Fruit fly (Drosophila melanogaster) whole organism, embryonic: Measurements from ENCODE around the gene CG8369.
A peak's percentile ranks its signal among the peaks of the same experiment; 100 is the strongest.

Experiments used
- Adf1 ChIP-seq: fragments of 200-800 bp; sonication (Bioruptor generic); IDR thresholded peaks from 2 replicates; pipeline ENCODE4 v1.3.6; 2022; ENCODE audit warnings: missing biosample characterization, missing genetic modification characterization
- Blimp-1 ChIP-seq: fragments of 200-800 bp; sonication (Bioruptor generic); optimal IDR thresholded peaks from 3 replicates; lab custom pipeline; 2018; ENCODE audit warnings: missing biosample characterization, missing genetic modification characterization, mild to moderate bottlenecking, moderate library complexity, missing genetic modification reagents
- CG10431 ChIP-seq: fragments of 200-800 bp; sonication (Bioruptor generic); optimal IDR thresholded peaks from 3 replicates; lab custom pipeline; 2018; ENCODE audit warnings: missing biosample characterization, mild to moderate bottlenecking, missing genetic modification characterization
- CG10565 ChIP-seq: fragments of 200-800 bp; sonication (Bioruptor generic); optimal IDR thresholded peaks from 3 replicates; lab custom pipeline; 2016; ENCODE audit warnings: missing biosample characterization, mild to moderate bottlenecking, missing genetic modification characterization
- CG12219 ChIP-seq: fragments of 200-800 bp; sonication (Bioruptor generic); optimal IDR thresholded peaks from 3 replicates; lab custom pipeline; 2018; ENCODE audit warnings: missing biosample characterization, mild to moderate bottlenecking, missing genetic modification characterization
- CG1602 ChIP-seq: fragments of 200-800 bp; sonication (Bioruptor generic); optimal IDR thresholded peaks from 3 replicates; lab custom pipeline; 2016; ENCODE audit warnings: missing biosample characterization, missing genetic modification characterization
- CG30431 ChIP-seq: fragments of 200-800 bp; sonication (Bioruptor generic); optimal IDR thresholded peaks from 2 replicates; lab custom pipeline; 2017; ENCODE audit warnings: missing biosample characterization, missing genetic modification characterization
- CG32767 ChIP-seq: fragments of 200-800 bp; sonication (Bioruptor generic); IDR thresholded peaks from 2 replicates; pipeline ENCODE4 v1.3.6; 2022; ENCODE audit warnings: missing biosample characterization, missing genetic modification characterization
- CG32772 ChIP-seq: fragments of 200-800 bp; sonication (Bioruptor generic); IDR thresholded peaks from 2 replicates; pipeline ENCODE4 v1.3.6; 2022; ENCODE audit warnings: missing biosample characterization, missing genetic modification characterization
- CG6254 ChIP-seq: fragments of 200-800 bp; sonication (Bioruptor generic); optimal IDR thresholded peaks from 3 replicates; lab custom pipeline; 2017; ENCODE audit warnings: mild to moderate bottlenecking, missing biosample characterization, missing genetic modification reagents, missing genetic modification characterization
- CG6791 ChIP-seq: fragments of 200-800 bp; sonication (Bioruptor generic); IDR thresholded peaks from 3 replicates; pipeline ENCODE4 v1.3.6; 2022; ENCODE audit warnings: missing biosample characterization, missing genetic modification characterization; ENCODE audit not compliant: partially characterized antibody
- CG7786 ChIP-seq: fragments of 200-800 bp; sonication (Bioruptor generic); optimal IDR thresholded peaks from 2 replicates; lab custom pipeline; 2016; ENCODE audit warnings: missing biosample characterization, missing genetic modification characterization
- CG8089 ChIP-seq: fragments of 200-800 bp; sonication (Bioruptor generic); optimal IDR thresholded peaks from 3 replicates; lab custom pipeline; 2016; ENCODE audit warnings: missing biosample characterization, missing genetic modification characterization
- CG9797 ChIP-seq: fragments of 200-800 bp; sonication (Bioruptor generic); optimal IDR thresholded peaks from 3 replicates; lab custom pipeline; 2018; ENCODE audit warnings: missing biosample characterization, mild to moderate bottlenecking, missing genetic modification characterization
- CG9876 ChIP-seq: fragments of 200-800 bp; sonication (Bioruptor generic); optimal IDR thresholded peaks from 2 replicates; lab custom pipeline; 2016; ENCODE audit warnings: missing biosample characterization, missing genetic modification characterization
- CoRest ChIP-seq: fragments of 200-800 bp; sonication (Bioruptor generic); optimal IDR thresholded peaks from 3 replicates; lab custom pipeline; 2018; ENCODE audit warnings: missing biosample characterization, mild to moderate bottlenecking, missing genetic modification characterization, moderate library complexity
- Dip2 ChIP-seq: fragments of 200-800 bp; sonication (Bioruptor generic); IDR thresholded peaks from 2 replicates; pipeline ENCODE4 v1.3.6; 2022; ENCODE audit warnings: missing biosample characterization, missing genetic modification characterization
- Dref ChIP-seq: fragments of 200-800 bp; sonication (Bioruptor generic); IDR thresholded peaks from 2 replicates; pipeline ENCODE4 v1.3.6; 2022; ENCODE audit warnings: missing biosample characterization, missing genetic modification characterization
- Eip74EF ChIP-seq, 2 experiments: fragments of 200-800 bp in 1 of 2; fragments of >200 bp in 1 of 2; sonication (Bioruptor generic) in 1 of 2; optimal IDR thresholded peaks; 2 replicates each; lab custom pipeline; 2017 to 2019; ENCODE audit warnings: missing biosample characterization in 2 of 2, missing genetic modification characterization in 2 of 2, mild to moderate bottlenecking in 1 of 2, moderate library complexity in 1 of 2
- Elba2 ChIP-seq: fragments of 200-800 bp; sonication (Bioruptor generic); optimal IDR thresholded peaks from 3 replicates; lab custom pipeline; 2016; ENCODE audit warnings: missing biosample characterization, missing genetic modification characterization
- Hey ChIP-seq: fragments of 200-800 bp; sonication (Bioruptor generic); optimal IDR thresholded peaks from 3 replicates; lab custom pipeline; 2018; ENCODE audit warnings: missing biosample characterization, mild to moderate bottlenecking, missing genetic modification characterization
- Hr39 ChIP-seq: fragments of >200 bp; optimal IDR thresholded peaks from 2 replicates; lab custom pipeline; 2017
- Hr78 ChIP-seq, 2 experiments: fragments of 200-800 bp in 1 of 2; fragments of >200 bp in 1 of 2; sonication (Bioruptor generic) in 1 of 2; optimal IDR thresholded peaks; 2 replicates each; lab custom pipeline; 2017 to 2019; ENCODE audit warnings: missing biosample characterization in 2 of 2, missing genetic modification characterization in 2 of 2, mild to moderate bottlenecking in 1 of 2, moderate library complexity in 1 of 2
- Pdp1 ChIP-seq, 2 experiments: fragments of 200-800 bp; sonication (Bioruptor generic); optimal IDR thresholded peaks; 3 replicates each; lab custom pipeline; 2016; ENCODE audit warnings: missing biosample characterization in 2 of 2, missing genetic modification characterization in 2 of 2, mild to moderate bottlenecking in 1 of 2, moderate library complexity in 1 of 2
- Ptx1 ChIP-seq: fragments of 200-800 bp; sonication (Bioruptor generic); IDR thresholded peaks from 2 replicates; pipeline ENCODE4 v1.3.6; 2022; ENCODE audit warnings: missing biosample characterization, missing genetic modification characterization
- Ravus ChIP-seq: fragments of 200-800 bp; sonication (Bioruptor generic); IDR thresholded peaks from 2 replicates; pipeline ENCODE4 v1.3.6; 2022; ENCODE audit warnings: missing biosample characterization, missing genetic modification characterization
- Rx ChIP-seq: fragments of 200-800 bp; sonication (Bioruptor generic); IDR thresholded peaks from 2 replicates; pipeline ENCODE4 v1.3.6; 2022; ENCODE audit warnings: missing biosample characterization, missing genetic modification characterization
- Scr ChIP-seq: fragments of 200-800 bp; sonication (Bioruptor generic); IDR thresholded peaks from 2 replicates; pipeline ENCODE4 v1.3.6; 2022; ENCODE audit warnings: missing biosample characterization, missing genetic modification characterization; ENCODE audit not compliant: partially characterized antibody
- Ssrp ChIP-seq: fragments of 200-800 bp; sonication (Bioruptor generic); optimal IDR thresholded peaks from 2 replicates; lab custom pipeline; 2018; ENCODE audit warnings: missing biosample characterization, mild to moderate bottlenecking, missing genetic modification characterization, moderate library complexity
- ara ChIP-seq: fragments of 200-800 bp; sonication (Bioruptor generic); IDR thresholded peaks from 2 replicates; pipeline ENCODE4 v1.3.6; 2022; ENCODE audit warnings: missing biosample characterization, missing genetic modification characterization
- ato ChIP-seq: fragments of 200-800 bp; sonication (Bioruptor generic); IDR thresholded peaks from 2 replicates; pipeline ENCODE4 v1.3.6; 2022; ENCODE audit warnings: missing biosample characterization, missing genetic modification characterization; ENCODE audit not compliant: partially characterized antibody
- bab2 ChIP-seq: fragments of 200-800 bp; sonication (Bioruptor generic); optimal IDR thresholded peaks from 2 replicates; lab custom pipeline; 2016; ENCODE audit warnings: missing biosample characterization, missing genetic modification characterization
- bigmax ChIP-seq: fragments of 200-800 bp; sonication (Bioruptor generic); optimal IDR thresholded peaks from 2 replicates; lab custom pipeline; 2018; ENCODE audit warnings: missing biosample characterization, mild to moderate bottlenecking, missing genetic modification characterization
- cato ChIP-seq: fragments of 200-800 bp; sonication (Bioruptor generic); optimal IDR thresholded peaks from 2 replicates; lab custom pipeline; 2016; ENCODE audit warnings: missing biosample characterization, missing genetic modification characterization, borderline replicate concordance
- chinmo ChIP-seq: fragments of 200-800 bp; sonication (Bioruptor generic); IDR thresholded peaks from 4 replicates; pipeline ENCODE4 v1.3.6; 2022; ENCODE audit warnings: missing biosample characterization, missing genetic modification characterization; ENCODE audit not compliant: partially characterized antibody
- crc ChIP-seq: fragments of 200-800 bp; sonication (Bioruptor generic); optimal IDR thresholded peaks from 2 replicates; lab custom pipeline; 2016; ENCODE audit warnings: missing biosample characterization, missing genetic modification characterization
- crp ChIP-seq, 2 experiments: fragments of 200-800 bp; sonication (Bioruptor generic); optimal IDR thresholded peaks; 2 replicates in 1 of 2; 3 replicates in 1 of 2; lab custom pipeline; 2017; ENCODE audit warnings: missing biosample characterization in 2 of 2, missing genetic modification characterization in 2 of 2, mild to moderate bottlenecking in 1 of 2, moderate library complexity in 1 of 2
- dm ChIP-seq: fragments of 200-800 bp; sonication (Bioruptor generic); optimal IDR thresholded peaks from 3 replicates; lab custom pipeline; 2016; ENCODE audit warnings: missing biosample characterization, missing genetic modification characterization
- dpn ChIP-seq, 2 experiments: fragments of 200-800 bp; sonication (Bioruptor generic); optimal IDR thresholded peaks; 3 replicates each; lab custom pipeline; 2016; ENCODE audit warnings: missing biosample characterization in 2 of 2, missing genetic modification characterization in 2 of 2
- ind ChIP-seq: fragments of 200-800 bp; sonication (Bioruptor generic); optimal IDR thresholded peaks from 3 replicates; lab custom pipeline; 2016; ENCODE audit warnings: missing biosample characterization, missing genetic modification characterization
- ken ChIP-seq: fragments of 200-800 bp; sonication (Bioruptor generic); IDR thresholded peaks from 3 replicates; pipeline ENCODE4 v1.3.6; 2022; ENCODE audit warnings: missing biosample characterization, missing genetic modification characterization
- knrl ChIP-seq: fragments of 200-800 bp; sonication (Bioruptor generic); IDR thresholded peaks from 3 replicates; pipeline ENCODE4 v1.3.6; 2022; ENCODE audit warnings: missing biosample characterization, missing genetic modification characterization; ENCODE audit not compliant: partially characterized antibody
- lab ChIP-seq: fragments of 200-800 bp; sonication (Bioruptor generic); optimal IDR thresholded peaks from 3 replicates; lab custom pipeline; 2017; ENCODE audit warnings: missing biosample characterization, missing genetic modification characterization, mild to moderate bottlenecking, moderate library complexity, missing genetic modification reagents
- nerfin-2 ChIP-seq: fragments of 200-800 bp; sonication (Bioruptor generic); IDR thresholded peaks from 2 replicates; pipeline ENCODE4 v1.3.6; 2022; ENCODE audit warnings: missing biosample characterization, missing genetic modification characterization; ENCODE audit not compliant: partially characterized antibody
- oc ChIP-seq: fragments of 200-800 bp; sonication (Bioruptor generic); optimal IDR thresholded peaks from 2 replicates; lab custom pipeline; 2018; ENCODE audit warnings: missing biosample characterization, mild to moderate bottlenecking, missing genetic modification characterization, moderate library complexity
- ro ChIP-seq: fragments of 200-800 bp; sonication (Bioruptor generic); IDR thresholded peaks from 2 replicates; pipeline ENCODE4 v1.3.6; 2022; ENCODE audit warnings: missing biosample characterization, missing genetic modification characterization
- trem ChIP-seq: fragments of 200-800 bp; optimal IDR thresholded peaks from 3 replicates; lab custom pipeline; 2019; ENCODE audit warnings: missing biosample characterization, mild to moderate bottlenecking, missing genetic modification characterization, moderate library complexity
- vvl ChIP-seq: fragments of 200-800 bp; sonication (Bioruptor generic); IDR thresholded peaks from 2 replicates; pipeline ENCODE4 v1.3.6; 2022; ENCODE audit warnings: missing biosample characterization, missing genetic modification characterization
- wdn ChIP-seq: fragments of 200-800 bp; sonication (Bioruptor generic); IDR thresholded peaks from 2 replicates; pipeline ENCODE4 v1.3.6; 2022; ENCODE audit warnings: missing biosample characterization, missing genetic modification characterization
- wek ChIP-seq: fragments of 200-800 bp; sonication (Bioruptor generic); optimal IDR thresholded peaks from 3 replicates; lab custom pipeline; 2018; ENCODE audit warnings: missing biosample characterization, mild to moderate bottlenecking, missing genetic modification characterization, moderate library complexity

CG8369 gene

DNA sequence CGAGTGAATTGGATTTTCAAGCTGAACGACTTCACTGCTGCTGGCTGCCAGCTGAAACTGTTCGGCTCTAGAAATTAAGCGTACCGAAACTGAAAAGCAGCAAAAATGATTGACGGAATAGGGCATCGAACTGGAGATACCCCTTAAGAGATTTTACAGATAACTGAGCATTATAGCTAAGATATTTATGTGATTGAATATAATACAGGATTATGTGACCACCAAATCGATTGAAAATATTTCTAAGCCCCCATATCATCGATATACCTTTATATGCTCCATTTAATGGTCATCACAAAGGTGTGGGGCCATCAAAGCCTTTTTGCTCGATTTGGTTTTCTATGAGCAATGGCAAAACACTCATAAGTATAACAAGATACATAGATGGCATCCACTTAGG lies 37.0 kb upstream of the CG8369 start (continued):
- TF ChIP-seq CG6791 (GFP tag; lab: Robert Waterston, UW) (no peak), bigmax (GFP tag; lab: Kevin White, UChicago) (no peak), Ssrp (tag; lab: Kevin White, UChicago) (peak; percentile 30), oc (tag; lab: Kevin White, UChicago) (no peak), CG10431 (GFP tag; lab: Kevin White, UChicago) (no peak), Adf1 (GFP tag; lab: Robert Waterston, UW) (no peak), CoRest (tag; lab: Kevin White, UChicago) (no peak), ro (0 out of 2 replicates have a peak, but pooled peaks have one; percentile 23), knrl (GFP tag; lab: Robert Waterston, UW) (no peak), CG9876 (GFP tag; lab: Kevin White, UChicago) (no peak), crc (GFP tag; lab: Kevin White, UChicago) (no peak), wek (GFP tag; lab: Kevin White, UChicago) (no peak), Ptx1 (GFP tag; lab: Robert Waterston, UW) (peak; percentile 68), CG10565 (GFP tag; lab: Kevin White, UChicago) (no peak), Rx (peak; percentile 37; the same call in 1 of the 2 replicates), ara (GFP tag; lab: Robert Waterston, UW) (0 out of 2 replicates have a peak, but pooled peaks have one; percentile 27), ind (GFP tag; lab: Kevin White, UChicago) (no peak), bab2 (GFP tag; lab: Kevin White, UChicago) (no peak), CG30431 (GFP tag; lab: Kevin White, UChicago) (no peak), Hr78 (GFP tag; optimal IDR thresholded peaks at IDR 0.05; lab: Kevin White, UChicago) (no peak), CG9797 (GFP tag; lab: Kevin White, UChicago) (no peak), lab (GFP tag; lab: Kevin White, UChicago) (no peak), Dip2 (GFP tag; lab: Robert Waterston, UW) (no peak), CG32767 (peak; percentile 47; the same call in 1 of the 2 replicates), CG1602 (GFP tag; lab: Kevin White, UChicago) (peak; percentile 23), CG7786 (GFP tag; lab: Kevin White, UChicago) (peak; percentile 10), Elba2 (GFP tag; lab: Kevin White, UChicago) (no peak), wdn (no peak), Hr39 (lab: Kevin White, UChicago) (no peak), dm (GFP tag; lab: Kevin White, UChicago) (peak; percentile 33), CG6254 (GFP tag; lab: Kevin White, UChicago) (no peak), Blimp-1 (no peak), Eip74EF (GFP tag; optimal IDR thresholded peaks at IDR 0.05; lab: Kevin White, UChicago) (no peak), nerfin-2 (no peak), chinmo (no peak), Dref (GFP tag; lab: Robert Waterston, UW) (no peak), Ravus (0 out of 2 replicates have a peak, but pooled peaks have one; percentile 2), ato (GFP tag; lab: Robert Waterston, UW) (no peak), ken (GFP tag; lab: Robert Waterston, UW) (peak; percentile 27; the same call in 1 of the 3 replicates), trem (tag; lab: Kevin White, UChicago) (no peak), Pdp1 (GFP tag; optimal IDR thresholded peaks at IDR 0.05; lab: Kevin White, UChicago) (peak in 1 of 2 experiments; percentile 53), crp (GFP tag; optimal IDR thresholded peaks at IDR 0.05; lab: Kevin White, UChicago) (no peak), vvl (GFP tag; lab: Robert Waterston, UW) (peak; percentile 80), Hey (tag; lab: Kevin White, UChicago) (no peak), CG12219 (peak; percentile 48), Scr (no peak), CG8089 (GFP tag; lab: Kevin White, UChicago) (no peak), dpn (GFP tag; optimal IDR thresholded peaks at IDR 0.05; lab: Kevin White, UChicago) (no peak), CG32772 (peak; percentile 37; the same call in 1 of the 2 replicates), cato (GFP tag; lab: Kevin White, UChicago) (no peak)
